Worm (Caenorhabditis elegans) whole organism, mixed stage, embryonic: ENCODE measurements around the gene str-178.
A peak's percentile ranks its signal among the peaks of the same experiment; 100 is the strongest.

ENCODE experiments used
- blmp-1 ChIP-seq: fragments of 150-350 bp; optimal IDR thresholded peaks from 2 replicates; lab custom pipeline; 2014; ENCODE audit warnings: missing biosample characterization, missing genetic modification characterization
- ceh-39 ChIP-seq: fragments of 150-350 bp; optimal IDR thresholded peaks from 2 replicates; lab custom pipeline; 2014; ENCODE audit warnings: missing biosample characterization, missing genetic modification characterization
- ceh-43 ChIP-seq: fragments of 200-800 bp; sonication (Bioruptor generic); optimal IDR thresholded peaks from 2 replicates; lab custom pipeline; 2018; ENCODE audit warnings: mild to moderate bottlenecking, missing genetic modification characterization, moderate library complexity, missing compliant biosample characterization
- ceh-83 ChIP-seq: fragments of 200-800 bp; sonication (Bioruptor generic); optimal IDR thresholded peaks from 2 replicates; lab custom pipeline; 2018; ENCODE audit warnings: mild to moderate bottlenecking, missing genetic modification characterization, missing compliant biosample characterization
- ces-1 ChIP-seq: fragments of 150-350 bp; optimal IDR thresholded peaks from 2 replicates; lab custom pipeline; 2014; ENCODE audit warnings: missing biosample characterization, missing genetic modification reagents, missing genetic modification characterization
- cnd-1 ChIP-seq: fragments of 200-800 bp; sonication (Bioruptor generic); optimal IDR thresholded peaks from 2 replicates; lab custom pipeline; 2018; ENCODE audit warnings: mild to moderate bottlenecking, missing genetic modification characterization, missing compliant biosample characterization
- drap-1 ChIP-seq: fragments of 200-800 bp; sonication (Bioruptor generic); optimal IDR thresholded peaks from 3 replicates; lab custom pipeline; 2018; ENCODE audit warnings: mild to moderate bottlenecking, missing genetic modification characterization, missing compliant biosample characterization
- elt-1 ChIP-seq: sonication (generic microtip); optimal IDR thresholded peaks from 2 replicates; lab custom pipeline; 2017; ENCODE audit warnings: missing genetic modification characterization, mild to moderate bottlenecking, missing compliant biosample characterization, antibody characterized with exemption, moderate library complexity, borderline replicate concordance; ENCODE audit not compliant: insufficient read depth
- elt-3 ChIP-seq: fragments of 150-350 bp; optimal IDR thresholded peaks from 2 replicates; lab custom pipeline; 2014; ENCODE audit warnings: missing biosample characterization, missing genetic modification characterization
- flh-1 ChIP-seq: fragments of 200-800 bp; sonication (Bioruptor generic); optimal IDR thresholded peaks from 2 replicates; lab custom pipeline; 2018; ENCODE audit warnings: mild to moderate bottlenecking, missing genetic modification characterization, moderate library complexity, missing compliant biosample characterization
- ham-2 ChIP-seq: fragments of 200-800 bp; sonication (Bioruptor generic); optimal IDR thresholded peaks from 2 replicates; lab custom pipeline; 2018; ENCODE audit warnings: mild to moderate bottlenecking, missing genetic modification characterization, missing compliant biosample characterization
- hlh-1 ChIP-seq: fragments of 150-350 bp; optimal IDR thresholded peaks from 2 replicates; lab custom pipeline; 2014; ENCODE audit warnings: missing biosample characterization, missing genetic modification reagents, missing genetic modification characterization
- lin-13 ChIP-seq: fragments of 150-350 bp; optimal IDR thresholded peaks from 2 replicates; lab custom pipeline; 2014; ENCODE audit warnings: missing biosample characterization, missing genetic modification characterization
- lin-32 ChIP-seq: fragments of 200-800 bp; sonication (Bioruptor generic); optimal IDR thresholded peaks from 2 replicates; lab custom pipeline; 2018; ENCODE audit warnings: mild to moderate bottlenecking, missing genetic modification characterization, missing compliant biosample characterization
- lsy-2 ChIP-seq: fragments of 150-350 bp; optimal IDR thresholded peaks from 2 replicates; lab custom pipeline; 2014; ENCODE audit warnings: missing biosample characterization, missing genetic modification characterization
- mab-5 ChIP-seq: fragments of 150-350 bp; optimal IDR thresholded peaks from 2 replicates; lab custom pipeline; 2014; ENCODE audit warnings: missing biosample characterization, missing genetic modification characterization
- mls-2 ChIP-seq: sonication (generic microtip); optimal IDR thresholded peaks from 2 replicates; lab custom pipeline; 2016; ENCODE audit warnings: mild to moderate bottlenecking, missing genetic modification characterization, moderate library complexity, missing compliant biosample characterization
- nhr-12 ChIP-seq: fragments of 150-350 bp; optimal IDR thresholded peaks from 2 replicates; lab custom pipeline; 2014; ENCODE audit warnings: missing biosample characterization, missing genetic modification characterization
- nhr-2 ChIP-seq: fragments of 150-350 bp; optimal IDR thresholded peaks from 2 replicates; lab custom pipeline; 2014; ENCODE audit warnings: missing biosample characterization, missing genetic modification characterization
- nhr-237 ChIP-seq: fragments of 150-350 bp; optimal IDR thresholded peaks from 2 replicates; lab custom pipeline; 2014; ENCODE audit warnings: missing biosample characterization, missing genetic modification characterization
- nhr-28 ChIP-seq: fragments of 150-350 bp; optimal IDR thresholded peaks from 2 replicates; lab custom pipeline; 2014; ENCODE audit warnings: missing biosample characterization, missing genetic modification characterization
- nhr-76 ChIP-seq: sonication (generic microtip); optimal IDR thresholded peaks from 2 replicates; lab custom pipeline; 2017; ENCODE audit warnings: missing biosample characterization, missing genetic modification characterization
- snpc-4 ChIP-seq: fragments of 150-350 bp; optimal IDR thresholded peaks from 2 replicates; lab custom pipeline; 2014; ENCODE audit warnings: missing biosample characterization, missing genetic modification characterization
- tbx-8 ChIP-seq: fragments of 200-800 bp; sonication (Bioruptor generic); optimal IDR thresholded peaks from 2 replicates; lab custom pipeline; 2018; ENCODE audit warnings: mild to moderate bottlenecking, missing genetic modification characterization, moderate library complexity, missing compliant biosample characterization
- unc-120 ChIP-seq: sonication (generic microtip); optimal IDR thresholded peaks from 2 replicates; lab custom pipeline; 2017; ENCODE audit warnings: missing genetic modification characterization, missing compliant biosample characterization; ENCODE audit not compliant: poor library complexity, severe bottlenecking
- unc-39 ChIP-seq: fragments of 150-350 bp; optimal IDR thresholded peaks from 2 replicates; lab custom pipeline; 2014; ENCODE audit warnings: missing biosample characterization, missing genetic modification characterization
- unc-62 ChIP-seq: fragments of 150-350 bp; optimal IDR thresholded peaks from 2 replicates; lab custom pipeline; 2014; ENCODE audit warnings: missing biosample characterization, missing genetic modification reagents, missing genetic modification characterization
- zip-8 ChIP-seq: fragments of 150-350 bp; optimal IDR thresholded peaks from 2 replicates; lab custom pipeline; 2014; ENCODE audit warnings: missing biosample characterization, missing genetic modification characterization
- ztf-11 ChIP-seq: fragments of 150-350 bp; optimal IDR thresholded peaks from 2 replicates; lab custom pipeline; 2014; ENCODE audit warnings: missing biosample characterization, missing genetic modification characterization

Gene str-178

ce11 chrV:12716447-12716846 is at the start of gene str-178:
str-178 (minus strand) TSS chrV:12716547.
- TF ChIP-seq ceh-43 (GFP tag; lab: Kevin White, UChicago): no peak
- TF ChIP-seq elt-1: no peak
- no peak for TF ChIP-seq nhr-237 (tag; lab: Kevin White, UChicago)
- TF ChIP-seq ztf-11: no peak
- no peak for TF ChIP-seq blmp-1
- TF ChIP-seq ham-2 (GFP tag; lab: Kevin White, UChicago): no peak
- TF ChIP-seq nhr-28 (tag; lab: Kevin White, UChicago): no peak
- no peak for TF ChIP-seq lin-32 (GFP tag; lab: Kevin White, UChicago)
- no peak for TF ChIP-seq hlh-1
- no peak for TF ChIP-seq ceh-83 (GFP tag; lab: Kevin White, UChicago)
- TF ChIP-seq mab-5 (tag; lab: Kevin White, UChicago): no peak
- TF ChIP-seq zip-8 (tag; lab: Kevin White, UChicago): no peak
- TF ChIP-seq flh-1 (GFP tag; lab: Kevin White, UChicago): no peak
- TF ChIP-seq nhr-2: no peak
- TF ChIP-seq nhr-12 (tag; lab: Kevin White, UChicago): no peak

ce11 chrV:12763291-12763995 is 47.1 kb upstream of the str-178 start, which contains the start of the genes abcf-1 and scc-3:
abcf-1 (minus strand) TSS chrV:12763375.
scc-3 (plus strand) TSS chrV:12763945.
- TF ChIP-seq ztf-11: no peak
- TF ChIP-seq nhr-237 (tag; lab: Kevin White, UChicago): no peak
- no peak for TF ChIP-seq nhr-2
- TF ChIP-seq snpc-4 (tag; lab: Kevin White, UChicago): no peak
- TF ChIP-seq lsy-2 (tag; lab: Kevin White, UChicago): peak; percentile 93
- TF ChIP-seq lin-13 (tag; lab: Kevin White, UChicago): no peak

ce11 chrV:12760913-12761312 is 44.6 kb upstream of the str-178 start, which contains the start of gene F18E2.15:
F18E2.15 (minus strand) TSS chrV:12761013.
- no peak for TF ChIP-seq unc-39 (tag; lab: Kevin White, UChicago)
- TF ChIP-seq mab-5 (tag; lab: Kevin White, UChicago): no peak
- TF ChIP-seq drap-1 (GFP tag; lab: Kevin White, UChicago): no peak
- TF ChIP-seq nhr-76 (tag; lab: Kevin White, UChicago): no peak
- no peak for TF ChIP-seq nhr-28 (tag; lab: Kevin White, UChicago)
- TF ChIP-seq mls-2: no peak
- TF ChIP-seq ztf-11: no peak
- no peak for TF ChIP-seq nhr-12 (tag; lab: Kevin White, UChicago)
- no peak for TF ChIP-seq flh-1 (GFP tag; lab: Kevin White, UChicago)
- TF ChIP-seq ceh-39: no peak
- TF ChIP-seq zip-8 (tag; lab: Kevin White, UChicago): no peak
- no peak for TF ChIP-seq lin-32 (GFP tag; lab: Kevin White, UChicago)
- TF ChIP-seq, all 35 proteins: peak for 0

DNA sequence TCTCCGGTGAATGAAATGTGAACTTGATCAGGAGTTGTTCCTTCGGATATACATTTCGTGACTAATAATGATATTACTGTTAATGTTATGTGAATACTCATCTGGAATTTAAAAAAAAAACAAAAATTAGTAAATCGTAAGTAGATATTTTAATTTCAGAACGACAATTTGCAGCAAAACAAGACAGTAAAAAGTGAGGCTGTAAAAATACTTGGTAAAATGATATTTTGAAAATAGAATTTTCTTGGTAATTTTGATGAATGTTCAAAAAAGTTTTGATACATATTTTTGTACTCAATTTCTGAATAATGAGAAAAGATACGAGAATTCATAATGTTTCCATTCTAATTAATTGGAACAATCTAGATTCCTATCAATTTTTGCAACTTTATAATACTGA is 43.3 kb upstream of the str-178 start, which contains the start of gene papl-1:
papl-1 (minus strand) TSS at position 101 of the 400 bp plus-strand sequence.
- TF ChIP-seq unc-120 (tag; lab: Kevin White, UChicago) (no peak), tbx-8 (no peak), nhr-237 (tag; lab: Kevin White, UChicago) (no peak), blmp-1 (no peak), elt-3 (tag; lab: Kevin White, UChicago) (no peak), nhr-12 (tag; lab: Kevin White, UChicago) (no peak), unc-62 (GFP tag; lab: Kevin White, UChicago) (no peak), hlh-1 (no peak), ztf-11 (no peak), ceh-43 (GFP tag; lab: Kevin White, UChicago) (no peak), drap-1 (GFP tag; lab: Kevin White, UChicago) (no peak), unc-39 (tag; lab: Kevin White, UChicago) (no peak), nhr-76 (tag; lab: Kevin White, UChicago) (no peak), elt-1 (no peak)

DNA sequence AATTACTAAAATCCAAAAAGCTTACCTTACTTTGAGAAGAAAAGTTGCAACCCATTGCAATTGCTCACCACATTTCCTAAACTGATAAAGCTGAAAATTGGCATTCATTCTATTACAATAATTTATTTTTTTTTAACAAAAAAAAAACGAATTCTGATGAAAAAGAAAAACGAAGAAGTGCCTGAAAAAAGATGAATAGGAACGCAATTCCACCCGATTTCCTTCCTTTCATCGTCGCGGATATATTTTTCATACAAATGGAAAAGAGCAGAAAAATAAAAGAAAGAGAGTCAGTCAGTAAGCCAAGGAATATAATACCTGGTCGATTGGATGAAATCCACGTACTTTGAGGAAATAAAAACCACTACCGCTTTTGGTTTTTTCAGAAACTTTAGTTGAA is 38.5 kb upstream of the str-178 start, which contains the start of gene gpa-13:
gpa-13 (minus strand) TSS at position 101 of the 400 bp plus-strand sequence.
- TF ChIP-seq elt-1 (no peak), ces-1 (GFP tag; lab: Kevin White, UChicago) (no peak), cnd-1 (no peak), ceh-39 (no peak), nhr-12 (tag; lab: Kevin White, UChicago) (no peak), nhr-2 (no peak)
